Fruit fly (Drosophila melanogaster) whole organism, prepupa: ENCODE results near the gene CG17242.
A peak's percentile ranks its signal among the peaks of the same experiment; 100 is the strongest.

Experiments used
- Blimp-1 ChIP-seq: fragments of 200-800 bp; sonication (Bioruptor generic); optimal IDR thresholded peaks from 3 replicates; lab custom pipeline; 2017; ENCODE audit warnings: missing biosample characterization, missing genetic modification characterization, mild to moderate bottlenecking, moderate library complexity, missing genetic modification reagents
- CG10631 ChIP-seq: fragments of 200-800 bp; sonication (Bioruptor generic); optimal IDR thresholded peaks from 2 replicates; lab custom pipeline; 2016; ENCODE audit warnings: missing biosample characterization, missing genetic modification characterization
- CG10669 ChIP-seq: fragments of 200-800 bp; sonication (Bioruptor generic); optimal IDR thresholded peaks from 3 replicates; lab custom pipeline; 2018; ENCODE audit warnings: missing biosample characterization, mild to moderate bottlenecking, missing genetic modification characterization, moderate library complexity
- CG11762 ChIP-seq: fragments of 200-800 bp; sonication (Bioruptor generic); optimal IDR thresholded peaks from 3 replicates; lab custom pipeline; 2016; ENCODE audit warnings: missing biosample characterization, missing genetic modification characterization; ENCODE audit not compliant: insufficient read depth
- CG11902 ChIP-seq: fragments of 200-800 bp; sonication (Bioruptor generic); optimal IDR thresholded peaks from 3 replicates; lab custom pipeline; 2016; ENCODE audit warnings: missing biosample characterization, missing genetic modification characterization
- CG1621 ChIP-seq: fragments of 200-800 bp; sonication (Bioruptor generic); optimal IDR thresholded peaks from 3 replicates; lab custom pipeline; 2018; ENCODE audit warnings: missing biosample characterization, mild to moderate bottlenecking, missing genetic modification characterization
- CG16779 ChIP-seq: fragments of 200-800 bp; sonication (Bioruptor generic); optimal IDR thresholded peaks from 3 replicates; lab custom pipeline; 2017; ENCODE audit warnings: missing biosample characterization, mild to moderate bottlenecking, missing genetic modification characterization
- CG3032 ChIP-seq: fragments of 200-800 bp; optimal IDR thresholded peaks from 2 replicates; lab custom pipeline; 2019; ENCODE audit warnings: missing biosample characterization, mild to moderate bottlenecking, missing genetic modification characterization, moderate library complexity
- CG31627 ChIP-seq: fragments of 200-800 bp; sonication (Bioruptor generic); optimal IDR thresholded peaks from 3 replicates; lab custom pipeline; 2016; ENCODE audit warnings: missing biosample characterization, missing genetic modification characterization
- CG32006 ChIP-seq: fragments of 200-800 bp; sonication (Bioruptor generic); optimal IDR thresholded peaks from 3 replicates; lab custom pipeline; 2017; ENCODE audit warnings: missing biosample characterization, mild to moderate bottlenecking, missing genetic modification characterization
- CG3919 ChIP-seq: fragments of 200-800 bp; sonication (Bioruptor generic); optimal IDR thresholded peaks from 3 replicates; lab custom pipeline; 2016; ENCODE audit warnings: missing biosample characterization, missing genetic modification characterization
- CG4318 ChIP-seq: fragments of 200-800 bp; sonication (Bioruptor generic); optimal IDR thresholded peaks from 3 replicates; lab custom pipeline; 2017; ENCODE audit warnings: missing biosample characterization, mild to moderate bottlenecking, missing genetic modification characterization
- CG6163 ChIP-seq: fragments of 200-800 bp; sonication (Bioruptor generic); IDR thresholded peaks from 3 replicates; pipeline ENCODE4 v1.3.6; 2022; ENCODE audit warnings: missing biosample characterization, missing genetic modification characterization
- CG6276 ChIP-seq: fragments of 200-800 bp; sonication (Bioruptor generic); optimal IDR thresholded peaks from 2 replicates; lab custom pipeline; 2017; ENCODE audit warnings: missing biosample characterization, mild to moderate bottlenecking, missing genetic modification characterization
- CG6808 ChIP-seq: fragments of 200-800 bp; sonication (Bioruptor generic); optimal IDR thresholded peaks from 3 replicates; lab custom pipeline; 2017; ENCODE audit warnings: missing biosample characterization, missing genetic modification characterization, mild to moderate bottlenecking, moderate library complexity, missing genetic modification reagents
- CG6854 ChIP-seq: fragments of 200-800 bp; sonication (Bioruptor generic); optimal IDR thresholded peaks from 2 replicates; lab custom pipeline; 2017; ENCODE audit warnings: missing biosample characterization, mild to moderate bottlenecking, missing genetic modification characterization
- CG8119 ChIP-seq: fragments of 200-800 bp; sonication (Bioruptor generic); IDR thresholded peaks from 3 replicates; pipeline ENCODE4 v1.3.6; 2022; ENCODE audit warnings: missing biosample characterization, missing genetic modification characterization
- CG8632 ChIP-seq: fragments of 200-800 bp; sonication (Bioruptor generic); optimal IDR thresholded peaks from 3 replicates; lab custom pipeline; 2016; ENCODE audit warnings: missing biosample characterization, missing genetic modification characterization
- CG9139 ChIP-seq: fragments of 200-800 bp; sonication (Bioruptor generic); optimal IDR thresholded peaks from 3 replicates; lab custom pipeline; 2017; ENCODE audit warnings: missing biosample characterization, mild to moderate bottlenecking, missing genetic modification characterization
- Eip75B ChIP-seq: fragments of 200-800 bp; sonication (Bioruptor generic); optimal IDR thresholded peaks from 3 replicates; lab custom pipeline; 2016; ENCODE audit warnings: missing biosample characterization, missing genetic modification characterization
- Eip78C ChIP-seq: fragments of 200-800 bp; sonication (Bioruptor generic); peaks from one replicate; lab custom pipeline; 2016; ENCODE audit warnings: missing biosample characterization, missing genetic modification characterization
- Eip93F ChIP-seq: fragments of 200-800 bp; sonication (Bioruptor generic); optimal IDR thresholded peaks from 2 replicates; lab custom pipeline; 2016; ENCODE audit warnings: missing biosample characterization, mild to moderate bottlenecking, missing genetic modification characterization
- Ets21C ChIP-seq: fragments of 200-800 bp; sonication (Bioruptor generic); optimal IDR thresholded peaks from 3 replicates; lab custom pipeline; 2016; ENCODE audit warnings: missing biosample characterization, missing genetic modification characterization
- Ets96B ChIP-seq: fragments of 200-800 bp; optimal IDR thresholded peaks from 2 replicates; lab custom pipeline; 2019; ENCODE audit warnings: missing biosample characterization, mild to moderate bottlenecking, missing genetic modification characterization, moderate library complexity
- Gug ChIP-seq: fragments of 200-800 bp; sonication (Bioruptor generic); IDR thresholded peaks from 2 replicates; pipeline ENCODE4 v1.3.6; 2022; ENCODE audit warnings: missing biosample characterization, missing genetic modification characterization
- Hr38 ChIP-seq: sonication (Bioruptor generic); optimal IDR thresholded peaks from 2 replicates; lab custom pipeline; 2016; ENCODE audit warnings: missing biosample characterization, missing genetic modification characterization
- Hr4 ChIP-seq: fragments of 200-800 bp; sonication (Bioruptor generic); optimal IDR thresholded peaks from 3 replicates; lab custom pipeline; 2016; ENCODE audit warnings: missing biosample characterization, missing genetic modification characterization
- Lpt ChIP-seq: fragments of 200-800 bp; sonication (Bioruptor generic); optimal IDR thresholded peaks from 3 replicates; lab custom pipeline; 2016; ENCODE audit warnings: missing biosample characterization, missing genetic modification characterization
- Met ChIP-seq: fragments of 200-800 bp; sonication (Bioruptor generic); optimal IDR thresholded peaks from 3 replicates; lab custom pipeline; 2016; ENCODE audit warnings: missing biosample characterization, missing genetic modification characterization
- OdsH ChIP-seq: fragments of 200-800 bp; sonication (Bioruptor generic); optimal IDR thresholded peaks from 3 replicates; lab custom pipeline; 2016; ENCODE audit warnings: missing biosample characterization, missing genetic modification characterization
- Smox ChIP-seq: fragments of 200-800 bp; sonication (Bioruptor generic); optimal IDR thresholded peaks from 3 replicates; lab custom pipeline; 2016; ENCODE audit warnings: missing biosample characterization, missing genetic modification characterization
- Sox102F ChIP-seq: fragments of 200-800 bp; sonication (Bioruptor generic); optimal IDR thresholded peaks from 2 replicates; lab custom pipeline; 2016; ENCODE audit warnings: missing biosample characterization, mild to moderate bottlenecking, missing genetic modification characterization
- Sox14 ChIP-seq: fragments of 200-800 bp; sonication (Bioruptor generic); optimal IDR thresholded peaks from 3 replicates; lab custom pipeline; 2016; ENCODE audit warnings: missing biosample characterization, missing genetic modification characterization
- achi ChIP-seq: fragments of 200-800 bp; sonication (Bioruptor generic); optimal IDR thresholded peaks from 3 replicates; lab custom pipeline; 2016; ENCODE audit warnings: missing biosample characterization, missing genetic modification characterization
- dsx ChIP-seq: fragments of 200-800 bp; optimal IDR thresholded peaks from 3 replicates; lab custom pipeline; 2019; ENCODE audit warnings: missing biosample characterization, mild to moderate bottlenecking, missing genetic modification characterization, moderate library complexity; ENCODE audit not compliant: poor library complexity, severe bottlenecking
- fd59A ChIP-seq: fragments of 200-800 bp; sonication (Bioruptor generic); optimal IDR thresholded peaks from 2 replicates; lab custom pipeline; 2017; ENCODE audit warnings: missing biosample characterization, mild to moderate bottlenecking, missing genetic modification characterization, missing genetic modification reagents
- fd85E ChIP-seq: fragments of 200-800 bp; sonication (Bioruptor generic); optimal IDR thresholded peaks from 3 replicates; lab custom pipeline; 2016; ENCODE audit warnings: missing biosample characterization, missing genetic modification characterization
- fkh ChIP-seq: fragments of 200-800 bp; sonication (Bioruptor generic); optimal IDR thresholded peaks from 3 replicates; lab custom pipeline; 2017; ENCODE audit warnings: missing biosample characterization, mild to moderate bottlenecking, missing genetic modification characterization, moderate library complexity
- lz ChIP-seq: fragments of 200-800 bp; sonication (Bioruptor generic); optimal IDR thresholded peaks from 3 replicates; lab custom pipeline; 2016; ENCODE audit warnings: missing biosample characterization, missing genetic modification characterization
- net ChIP-seq: fragments of 200-800 bp; sonication (Bioruptor generic); optimal IDR thresholded peaks from 3 replicates; lab custom pipeline; 2016; ENCODE audit warnings: missing biosample characterization, missing genetic modification characterization
- pdm3 ChIP-seq: fragments of 200-800 bp; sonication (Bioruptor generic); optimal IDR thresholded peaks from 3 replicates; lab custom pipeline; 2016; ENCODE audit warnings: missing biosample characterization, missing genetic modification characterization
- spab ChIP-seq: fragments of 200-800 bp; sonication (Bioruptor generic); optimal IDR thresholded peaks from 2 replicates; lab custom pipeline; 2017; ENCODE audit warnings: missing biosample characterization, mild to moderate bottlenecking, missing genetic modification characterization, missing genetic modification reagents
- ss ChIP-seq, 2 experiments: fragments of 200-800 bp; sonication (Bioruptor generic); optimal IDR thresholded peaks; 2 replicates in 1 of 2; 3 replicates in 1 of 2; lab custom pipeline; 2017 to 2018; ENCODE audit warnings: mild to moderate bottlenecking in 2 of 2, missing biosample characterization in 2 of 2, missing genetic modification characterization in 2 of 2, moderate library complexity in 1 of 2
- svp ChIP-seq: fragments of 200-800 bp; sonication (Bioruptor generic); peaks from one replicate; lab custom pipeline; 2016; ENCODE audit warnings: missing biosample characterization, missing genetic modification characterization
- topi ChIP-seq: fragments of 200-800 bp; sonication (Bioruptor generic); optimal IDR thresholded peaks from 3 replicates; lab custom pipeline; 2016; ENCODE audit warnings: missing biosample characterization, missing genetic modification characterization

Gene CG17242

dm6 chr2L:2226259-2227121 lies 42.5 kb downstream of the CG17242 start, which contains the start of the genes CG15387 and sau (continued):
- peak; percentile 43 for TF ChIP-seq CG9139
- TF ChIP-seq fd59A (GFP tag; lab: Kevin White, UChicago): peak; percentile 67
- peak; percentile 59 for TF ChIP-seq fd85E (GFP tag; lab: Kevin White, UChicago)
- peak; percentile 39 for TF ChIP-seq CG6854 (GFP tag; lab: Kevin White, UChicago)
- peak; percentile 75 for TF ChIP-seq CG11902 (GFP tag; lab: Kevin White, UChicago)
- peak; percentile 91 for TF ChIP-seq pdm3 (GFP tag; lab: Kevin White, UChicago)
- peak; percentile 27 for TF ChIP-seq Eip93F (GFP tag; lab: Kevin White, UChicago)
- TF ChIP-seq CG3032 (tag; lab: Kevin White, UChicago): peak; percentile 84
- peak; percentile 90 for TF ChIP-seq Met
- TF ChIP-seq Hr38 (GFP tag; lab: Kevin White, UChicago): peak; percentile 72
- TF ChIP-seq CG32006: peak; percentile 69
- TF ChIP-seq svp (GFP tag; lab: Kevin White, UChicago): peak; percentile 94
- TF ChIP-seq CG31627: peak; percentile 92
- peak; percentile 87 for TF ChIP-seq CG3919 (GFP tag; lab: Kevin White, UChicago)
- TF ChIP-seq CG8119 (GFP tag; lab: Robert Waterston, UW): peak; percentile 33; the same call in 1 of the 3 replicates
- peak; percentile 2 for TF ChIP-seq CG16779 (tag; lab: Kevin White, UChicago)
- TF ChIP-seq topi (GFP tag; lab: Kevin White, UChicago): peak; percentile 90
- peak; percentile 85 for TF ChIP-seq Ets21C
- peak; percentile 82 for TF ChIP-seq achi
- TF ChIP-seq Sox14 (GFP tag; lab: Kevin White, UChicago): peak; percentile 88
- peak; percentile 68 for TF ChIP-seq Gug (GFP tag; lab: Robert Waterston, UW)

dm6 chr2L:2222377-2222776 lies 46.6 kb downstream of the CG17242 start:
- no peak for TF ChIP-seq fkh (GFP tag; lab: Kevin White, UChicago)
- TF ChIP-seq Met: no peak
- TF ChIP-seq ss (GFP tag; optimal IDR thresholded peaks at IDR 0.05; lab: Kevin White, UChicago): peak in 1 of 2 experiments; percentile 6
- no peak for TF ChIP-seq CG1621 (tag; lab: Kevin White, UChicago)
- no peak for TF ChIP-seq Hr38 (GFP tag; lab: Kevin White, UChicago)
- no peak for TF ChIP-seq CG8632 (GFP tag; lab: Kevin White, UChicago)
- TF ChIP-seq CG11902 (GFP tag; lab: Kevin White, UChicago): no peak
- TF ChIP-seq CG10631 (GFP tag; lab: Kevin White, UChicago): no peak
- no peak for TF ChIP-seq achi
- TF ChIP-seq Hr4 (GFP tag; lab: Kevin White, UChicago): no peak
- TF ChIP-seq dsx (GFP tag; lab: Kevin White, UChicago): peak; percentile 8
- TF ChIP-seq Eip75B: no peak
- TF ChIP-seq Sox102F: no peak
- no peak for TF ChIP-seq topi (GFP tag; lab: Kevin White, UChicago)
- no peak for TF ChIP-seq Ets96B
- no peak for TF ChIP-seq fd59A (GFP tag; lab: Kevin White, UChicago)
- TF ChIP-seq CG3919 (GFP tag; lab: Kevin White, UChicago): peak; percentile 4
- no peak for TF ChIP-seq Gug (GFP tag; lab: Robert Waterston, UW)
- TF ChIP-seq CG6808 (GFP tag; lab: Kevin White, UChicago): no peak
- no peak for TF ChIP-seq Lpt (GFP tag; lab: Kevin White, UChicago)
- TF ChIP-seq CG6276: peak; percentile 33
- TF ChIP-seq pdm3 (GFP tag; lab: Kevin White, UChicago): peak; percentile 10
- TF ChIP-seq OdsH (GFP tag; lab: Kevin White, UChicago): peak; percentile 30
- TF ChIP-seq net: no peak
- TF ChIP-seq Eip78C (GFP tag; lab: Kevin White, UChicago): peak; percentile 78
- TF ChIP-seq Blimp-1 (GFP tag; lab: Kevin White, UChicago): no peak
- no peak for TF ChIP-seq fd85E (GFP tag; lab: Kevin White, UChicago)
- peak; percentile 46 for TF ChIP-seq CG32006
- no peak for TF ChIP-seq CG11762 (GFP tag; lab: Kevin White, UChicago)
- no peak for TF ChIP-seq lz (GFP tag; lab: Kevin White, UChicago)
- TF ChIP-seq CG31627: no peak
- TF ChIP-seq Eip93F (GFP tag; lab: Kevin White, UChicago): no peak
- TF ChIP-seq spab: no peak
- no peak for TF ChIP-seq Smox (GFP tag; lab: Kevin White, UChicago)
- TF ChIP-seq CG6163 (GFP tag; lab: Robert Waterston, UW): peak; percentile 41; the same call in 1 of the 3 replicates
- peak; percentile 48; the same call in 1 of the 3 replicates for TF ChIP-seq CG8119 (GFP tag; lab: Robert Waterston, UW)
- no peak for TF ChIP-seq CG4318 (GFP tag; lab: Kevin White, UChicago)
- peak; percentile 78 for TF ChIP-seq svp (GFP tag; lab: Kevin White, UChicago)
- no peak for TF ChIP-seq CG10669
